Worm (Caenorhabditis elegans) whole organism, L1 larva: Measurements from ENCODE around the gene C17E7.12.

Experiments
- F16B12.6 ChIP-seq: fragments of 150-350 bp; optimal IDR thresholded peaks from 2 replicates; lab custom pipeline; 2014; ENCODE audit warnings: missing biosample characterization, missing genetic modification characterization
- aha-1 ChIP-seq: fragments of 150-350 bp; optimal IDR thresholded peaks from 2 replicates; lab custom pipeline; 2014; ENCODE audit warnings: missing biosample characterization, missing genetic modification characterization
- ceh-8 ChIP-seq: fragments of 200-800 bp; sonication (Bioruptor generic); optimal IDR thresholded peaks from 2 replicates; lab custom pipeline; 2018; ENCODE audit warnings: mild to moderate bottlenecking, missing genetic modification characterization, moderate library complexity, missing compliant biosample characterization
- ceh-82 ChIP-seq, 3 experiments: fragments of 150-350 bp in 1 of 3; sonication (generic microtip) in 2 of 3; optimal IDR thresholded peaks; 2 replicates each; lab custom pipeline; 2014 to 2017; ENCODE audit warnings: missing biosample characterization in 3 of 3, missing genetic modification characterization in 3 of 3
- dsc-1 ChIP-seq: sonication (generic microtip); optimal IDR thresholded peaks from 2 replicates; lab custom pipeline; 2016; ENCODE audit warnings: mild to moderate bottlenecking, missing genetic modification characterization, missing compliant biosample characterization
- egl-27 ChIP-seq, 2 experiments: fragments of 150-350 bp in 1 of 2; sonication (generic microtip); optimal IDR thresholded peaks; 3 replicates each; lab custom pipeline; 2017 to 2018; ENCODE audit warnings: missing biosample characterization in 2 of 2, missing genetic modification characterization in 2 of 2, missing genetic modification reagents in 2 of 2
- elt-2 ChIP-seq: sonication (generic microtip); optimal IDR thresholded peaks from 2 replicates; lab custom pipeline; 2016; ENCODE audit warnings: missing genetic modification characterization, mild to moderate bottlenecking, inconsistent platforms, missing compliant biosample characterization, missing genetic modification reagents
- ets-5 ChIP-seq: fragments of 200-800 bp; sonication (Bioruptor generic); IDR thresholded peaks from 2 replicates; pipeline ENCODE4 v1.3.6; 2022; ENCODE audit warnings: missing genetic modification characterization, missing compliant biosample characterization
- fkh-4 ChIP-seq: sonication (generic microtip); optimal IDR thresholded peaks from 2 replicates; lab custom pipeline; 2016; ENCODE audit warnings: missing compliant biosample characterization, missing genetic modification characterization, borderline replicate concordance
- fkh-8 ChIP-seq: sonication (generic microtip); optimal IDR thresholded peaks from 2 replicates; lab custom pipeline; 2016; ENCODE audit warnings: mild to moderate bottlenecking, missing genetic modification characterization, missing compliant biosample characterization
- fos-1 ChIP-seq: fragments of 150-350 bp; optimal IDR thresholded peaks from 2 replicates; lab custom pipeline; 2014; ENCODE audit warnings: missing biosample characterization, missing genetic modification characterization
- hlh-17 ChIP-seq: fragments of 200-800 bp; sonication (Bioruptor generic); optimal IDR thresholded peaks from 2 replicates; lab custom pipeline; 2018; ENCODE audit warnings: missing genetic modification characterization, mild to moderate bottlenecking, missing compliant biosample characterization, moderate library complexity, borderline replicate concordance
- irx-1 ChIP-seq: sonication (generic microtip); optimal IDR thresholded peaks from 2 replicates; lab custom pipeline; 2016; ENCODE audit warnings: missing genetic modification characterization, missing compliant biosample characterization
- isw-1 ChIP-seq: fragments of 200-800 bp; sonication (Bioruptor generic); IDR thresholded peaks from 2 replicates; pipeline ENCODE4 v1.3.6; 2022; ENCODE audit warnings: missing genetic modification characterization, missing compliant biosample characterization
- lin-14 ChIP-seq: fragments of 200-800 bp; sonication (Bioruptor generic); optimal IDR thresholded peaks from 2 replicates; lab custom pipeline; 2018; ENCODE audit warnings: mild to moderate bottlenecking, missing genetic modification characterization, moderate library complexity, missing compliant biosample characterization
- lin-35 ChIP-seq, 2 experiments: fragments of 150-350 bp; optimal IDR thresholded peaks; 2 replicates each; lab custom pipeline; 2014; ENCODE audit warnings: missing biosample characterization in 2 of 2, missing genetic modification characterization in 2 of 2, missing genetic modification reagents in 2 of 2
- lin-39 ChIP-seq: fragments of 150-350 bp; optimal IDR thresholded peaks from 2 replicates; lab custom pipeline; 2014; ENCODE audit warnings: missing biosample characterization, missing genetic modification reagents, missing genetic modification characterization
- lir-3 ChIP-seq: sonication (generic microtip); optimal IDR thresholded peaks from 2 replicates; lab custom pipeline; 2016; ENCODE audit warnings: mild to moderate bottlenecking, missing genetic modification characterization, moderate library complexity, missing compliant biosample characterization; ENCODE audit not compliant: poor library complexity
- lsy-2 ChIP-seq, 2 experiments: fragments of 150-350 bp; optimal IDR thresholded peaks; 2 replicates each; lab custom pipeline; 2014; ENCODE audit warnings: missing biosample characterization in 2 of 2, missing genetic modification characterization in 2 of 2
- mep-1 ChIP-seq: fragments of 150-350 bp; optimal IDR thresholded peaks from 2 replicates; lab custom pipeline; 2014; ENCODE audit warnings: missing biosample characterization, missing genetic modification characterization
- nhr-11 ChIP-seq: fragments of 150-350 bp; optimal IDR thresholded peaks from 2 replicates; lab custom pipeline; 2014; ENCODE audit warnings: missing biosample characterization, missing genetic modification characterization
- nhr-12 ChIP-seq: sonication (generic microtip); optimal IDR thresholded peaks from 2 replicates; lab custom pipeline; 2017; ENCODE audit warnings: missing biosample characterization, missing genetic modification characterization
- nhr-20 ChIP-seq: sonication (generic microtip); optimal IDR thresholded peaks from 2 replicates; lab custom pipeline; 2016; ENCODE audit warnings: mild to moderate bottlenecking, missing genetic modification characterization, missing compliant biosample characterization
- nhr-237 ChIP-seq: fragments of 150-350 bp; optimal IDR thresholded peaks from 2 replicates; lab custom pipeline; 2014; ENCODE audit warnings: missing biosample characterization, missing genetic modification characterization
- nhr-47 ChIP-seq: sonication (generic microtip); optimal IDR thresholded peaks from 2 replicates; lab custom pipeline; 2016; ENCODE audit warnings: mild to moderate bottlenecking, missing genetic modification characterization, moderate library complexity, missing compliant biosample characterization
- nhr-71 ChIP-seq: sonication (generic microtip); optimal IDR thresholded peaks from 2 replicates; lab custom pipeline; 2016; ENCODE audit warnings: mild to moderate bottlenecking, missing genetic modification characterization, moderate library complexity, missing compliant biosample characterization
- nhr-77 ChIP-seq: fragments of 150-350 bp; optimal IDR thresholded peaks from 2 replicates; lab custom pipeline; 2014; ENCODE audit warnings: missing biosample characterization, missing genetic modification characterization
- pax-3 ChIP-seq: fragments of 200-800 bp; sonication (Bioruptor generic); optimal IDR thresholded peaks from 2 replicates; lab custom pipeline; 2018; ENCODE audit warnings: mild to moderate bottlenecking, missing genetic modification characterization, moderate library complexity, missing compliant biosample characterization
- snu-23 ChIP-seq: sonication (generic microtip); optimal IDR thresholded peaks from 2 replicates; lab custom pipeline; 2016; ENCODE audit warnings: missing genetic modification characterization, missing compliant biosample characterization
- sox-4 ChIP-seq: sonication (generic microtip); optimal IDR thresholded peaks from 2 replicates; lab custom pipeline; 2016; ENCODE audit warnings: missing genetic modification characterization, missing compliant biosample characterization
- sptf-1 ChIP-seq: fragments of 150-350 bp; optimal IDR thresholded peaks from 2 replicates; lab custom pipeline; 2014; ENCODE audit warnings: missing biosample characterization, missing genetic modification characterization
- swsn-7 ChIP-seq: sonication (generic microtip); optimal IDR thresholded peaks from 2 replicates; lab custom pipeline; 2016; ENCODE audit warnings: missing genetic modification characterization, missing compliant biosample characterization
- tbx-2 ChIP-seq: sonication (generic microtip); optimal IDR thresholded peaks from 2 replicates; lab custom pipeline; 2016; ENCODE audit warnings: missing genetic modification characterization, missing compliant biosample characterization
- tlp-1 ChIP-seq: fragments of 150-350 bp; optimal IDR thresholded peaks from 2 replicates; lab custom pipeline; 2014; ENCODE audit warnings: missing biosample characterization, missing genetic modification characterization
- unc-62 ChIP-seq: fragments of 150-350 bp; optimal IDR thresholded peaks from 2 replicates; lab custom pipeline; 2014; ENCODE audit warnings: missing biosample characterization, missing genetic modification reagents, missing genetic modification characterization
- xbp-1 ChIP-seq: sonication (generic microtip); optimal IDR thresholded peaks from 2 replicates; lab custom pipeline; 2016; ENCODE audit warnings: missing genetic modification characterization, missing compliant biosample characterization
- zip-4 ChIP-seq: fragments of 200-800 bp; sonication (Bioruptor generic); optimal IDR thresholded peaks from 2 replicates; lab custom pipeline; 2018; ENCODE audit warnings: mild to moderate bottlenecking, missing genetic modification characterization, moderate library complexity, missing compliant biosample characterization

The C17E7.12 gene

DNA sequence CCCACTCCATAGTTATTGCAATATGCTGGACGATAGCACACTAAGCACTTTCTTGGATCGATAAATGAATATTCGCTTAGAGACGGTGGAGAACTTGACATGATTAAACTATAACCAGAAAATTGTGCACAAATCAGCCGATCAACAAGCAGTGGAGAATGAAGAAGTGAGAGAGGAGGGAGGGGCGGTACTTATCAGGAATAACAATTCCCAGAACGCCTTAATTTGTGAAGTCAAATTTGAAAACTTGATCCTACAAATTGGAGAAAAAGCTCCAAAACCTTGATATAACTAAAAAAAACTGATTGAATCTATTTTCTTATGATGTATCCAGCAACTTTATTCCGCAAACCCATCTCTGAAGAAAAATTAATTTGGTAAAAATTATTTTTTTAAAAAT lies 13.6 kb downstream of the C17E7.12 start, which contains the start of gene nhr-159:
Gene nhr-159 (minus strand): TSS at position 101 of the 400 bp plus-strand sequence.
- TF ChIP-seq xbp-1 (tag; lab: Kevin White, UChicago) (no peak), sox-4 (no peak), isw-1 (GFP tag; lab: Robert Waterston, UW) (no peak), egl-27 (tag; optimal IDR thresholded peaks at IDR 0.05; lab: Kevin White, UChicago) (no peak), nhr-12 (tag; lab: Kevin White, UChicago) (no peak), lir-3 (tag; lab: Kevin White, UChicago) (no peak), aha-1 (tag; lab: Kevin White, UChicago) (no peak), mep-1 (no peak), snu-23 (GFP tag; lab: Kevin White, UChicago) (no peak), irx-1 (no peak), fkh-4 (tag; lab: Kevin White, UChicago) (no peak), sptf-1 (tag; lab: Kevin White, UChicago) (no peak)

- TF ChIP-seq nhr-47 (peak; percentile 13), unc-62 (GFP tag; lab: Kevin White, UChicago) (no peak), nhr-11 (tag; lab: Kevin White, UChicago) (no peak), hlh-17 (GFP tag; lab: Kevin White, UChicago) (no peak), nhr-71 (peak; percentile 5), ceh-8 (GFP tag; lab: Kevin White, UChicago) (no peak), tlp-1 (tag; lab: Kevin White, UChicago) (no peak), aha-1 (tag; lab: Kevin White, UChicago) (no peak), pax-3 (tag; lab: Kevin White, UChicago) (peak; percentile 14), fkh-8 (tag; lab: Kevin White, UChicago) (peak; percentile 75), dsc-1 (peak; percentile 85)
- TF ChIP-seq, all 84 proteins: peak for 5
Measured at ce11 chrV:3877242-3877641, 14.6 kb downstream of the C17E7.12 start.

ce11 chrV:3874102-3874744 lies 17.6 kb downstream of the C17E7.12 start, which contains the start of gene nhr-158:
TSS of gene nhr-158 (minus strand) at chrV:3874152.
- no peak for TF ChIP-seq unc-62 (GFP tag; lab: Kevin White, UChicago)
- TF ChIP-seq lin-14, result peak; percentile 43
- TF ChIP-seq aha-1 (tag; lab: Kevin White, UChicago), result no peak
- peak; percentile 48 for TF ChIP-seq nhr-11 (tag; lab: Kevin White, UChicago)
- TF ChIP-seq lin-35 (GFP tag; optimal IDR thresholded peaks at IDR 0.05; lab: Kevin White, UChicago), result no peak
- TF ChIP-seq zip-4, result no peak
- TF ChIP-seq ceh-82 (tag; optimal IDR thresholded peaks at IDR 0.05; lab: Kevin White, UChicago), result no peak
- no peak for TF ChIP-seq ets-5 (GFP tag; lab: Robert Waterston, UW)
- no peak for TF ChIP-seq elt-2
- TF ChIP-seq tbx-2 (tag; lab: Kevin White, UChicago), result no peak
- peak; percentile 83 for TF ChIP-seq nhr-71
- peak in 1 of 2 experiments; percentile 45 for TF ChIP-seq lsy-2 (tag; optimal IDR thresholded peaks at IDR 0.05; lab: Kevin White, UChicago)
- no peak for TF ChIP-seq tlp-1 (tag; lab: Kevin White, UChicago)
- TF ChIP-seq swsn-7 (tag; lab: Kevin White, UChicago), result peak; percentile 18
- TF ChIP-seq fos-1 (tag; lab: Kevin White, UChicago), result peak; percentile 61
- no peak for TF ChIP-seq lin-39 (tag; lab: Kevin White, UChicago)
- TF ChIP-seq nhr-77 (tag; lab: Kevin White, UChicago), result no peak
- TF ChIP-seq nhr-237 (tag; lab: Kevin White, UChicago), result no peak
- peak; percentile 86 for TF ChIP-seq nhr-47
- peak; percentile 36 for TF ChIP-seq pax-3 (tag; lab: Kevin White, UChicago)
- peak; percentile 18 for TF ChIP-seq fkh-4 (tag; lab: Kevin White, UChicago)
- TF ChIP-seq nhr-20 (tag; lab: Kevin White, UChicago), result peak; percentile 32
- no peak for TF ChIP-seq mep-1
- peak; percentile 37 for TF ChIP-seq sox-4
- TF ChIP-seq dsc-1, result peak; percentile 94
- TF ChIP-seq F16B12.6 (tag; lab: Kevin White, UChicago), result no peak
- peak; percentile 90 for TF ChIP-seq fkh-8 (tag; lab: Kevin White, UChicago)
